Worm (Caenorhabditis elegans) whole organism, young adult: ENCODE measurements around the gene C05B5.8.

Experiments used
- F49E8.2 ChIP-seq: sonication (generic microtip); optimal IDR thresholded peaks from 3 replicates; lab custom pipeline; 2017; ENCODE audit warnings: missing genetic modification characterization, mild to moderate bottlenecking, missing compliant biosample characterization, antibody characterized with exemption, moderate library complexity; ENCODE audit not compliant: insufficient read depth
- F57C9.4 ChIP-seq: sonication (generic microtip); optimal IDR thresholded peaks from 2 replicates; lab custom pipeline; 2017; ENCODE audit warnings: mild to moderate bottlenecking, missing genetic modification characterization, missing compliant biosample characterization
- cebp-1 ChIP-seq, 2 experiments: fragments of 200-800 bp in 1 of 2; sonication (Bioruptor generic) in 1 of 2; sonication (generic microtip) in 1 of 2; IDR thresholded peaks in 1 of 2; optimal IDR thresholded peaks in 1 of 2; 2 replicates each; pipeline versions ENCODE4 v1.3.6 to Lab custom; 2017 to 2022; ENCODE audit warnings: missing compliant biosample characterization in 2 of 2, missing genetic modification characterization in 2 of 2, mild to moderate bottlenecking in 1 of 2, missing genetic modification reagents in 1 of 2, moderate library complexity in 1 of 2
- hmg-1.2 ChIP-seq: fragments of 200-800 bp; sonication (Bioruptor generic); IDR thresholded peaks from 2 replicates; pipeline ENCODE4 v1.3.6; 2022; ENCODE audit warnings: missing genetic modification reagents, missing genetic modification characterization, missing compliant biosample characterization
- madf-3 ChIP-seq: fragments of 200-800 bp; sonication (Bioruptor generic); IDR thresholded peaks from 2 replicates; pipeline ENCODE4 v1.3.6; 2022; ENCODE audit warnings: missing genetic modification reagents, missing genetic modification characterization, missing compliant biosample characterization
- madf-6 ChIP-seq: fragments of 200-800 bp; sonication (Bioruptor generic); IDR thresholded peaks from 2 replicates; pipeline ENCODE4 v1.3.6; 2022; ENCODE audit warnings: missing genetic modification reagents, missing genetic modification characterization, missing compliant biosample characterization
- unc-130 ChIP-seq: sonication (generic microtip); optimal IDR thresholded peaks from 2 replicates; lab custom pipeline; 2016; ENCODE audit warnings: missing genetic modification reagents, missing genetic modification characterization, missing compliant biosample characterization

ce11 chrIII:10049682-10050081, 43.1 kb upstream of the C05B5.8 start, which contains the start of gene T16G12.1:
- no peak for TF ChIP-seq madf-3 (GFP tag; lab: Robert Waterston, UW)
- TF ChIP-seq hmg-1.2 (GFP tag; lab: Robert Waterston, UW), result no peak
- TF ChIP-seq F49E8.2 (tag; lab: Kevin White, UChicago), result no peak
- TF ChIP-seq unc-130, result no peak
- no peak for TF ChIP-seq madf-6 (GFP tag; lab: Robert Waterston, UW)
- TF ChIP-seq F57C9.4 (tag; lab: Kevin White, UChicago), result no peak
- TF ChIP-seq cebp-1 (GFP tag; IDR thresholded peaks at IDR 0.05; lab: Robert Waterston, UW), result no peak
- no peak for TF ChIP-seq cebp-1 (tag; optimal IDR thresholded peaks at IDR 0.05; lab: Kevin White, UChicago)
